Worm (Caenorhabditis elegans) whole organism, young adult: ENCODE results near the gene grl-3.

Experiments
- B0035.1 ChIP-seq: sonication (generic microtip); optimal IDR thresholded peaks from 2 replicates; lab custom pipeline; 2016; ENCODE audit warnings: missing genetic modification characterization, mild to moderate bottlenecking, missing compliant biosample characterization, missing genotype, missing genetic modification reagents
- B0336.3 ChIP-seq: fragments of 200-800 bp; sonication (Bioruptor generic); IDR thresholded peaks from 2 replicates; pipeline ENCODE4 v1.3.6; 2022; ENCODE audit warnings: missing genetic modification characterization, missing compliant biosample characterization
- F10E7.11 ChIP-seq: sonication (generic microtip); optimal IDR thresholded peaks from 2 replicates; lab custom pipeline; 2017; ENCODE audit warnings: mild to moderate bottlenecking, missing genetic modification characterization, moderate library complexity, missing compliant biosample characterization
- T07F8.4 ChIP-seq: sonication (generic microtip); optimal IDR thresholded peaks from 2 replicates; lab custom pipeline; 2016; ENCODE audit warnings: mild to moderate bottlenecking, missing genetic modification characterization, moderate library complexity, missing compliant biosample characterization
- T26A5.8 ChIP-seq: sonication (generic microtip); optimal IDR thresholded peaks from 2 replicates; lab custom pipeline; 2016; ENCODE audit warnings: missing genetic modification characterization, missing compliant biosample characterization
- akir-1 ChIP-seq: fragments of 200-800 bp; sonication (Bioruptor generic); optimal IDR thresholded peaks from 2 replicates; lab custom pipeline; 2018; ENCODE audit warnings: mild to moderate bottlenecking, missing genetic modification characterization, moderate library complexity, missing compliant biosample characterization
- aptf-2 ChIP-seq: fragments of 200-800 bp; sonication (Bioruptor generic); conservative IDR thresholded peaks from 2 replicates; pipeline ENCODE4 v1.3.6; 2022; ENCODE audit warnings: missing genetic modification reagents, missing genetic modification characterization, missing compliant biosample characterization
- aptf-3 ChIP-seq: fragments of 200-800 bp; sonication (Bioruptor generic); IDR thresholded peaks from 2 replicates; pipeline ENCODE4 v1.3.6; 2022; ENCODE audit warnings: missing genetic modification characterization, missing compliant biosample characterization
- bed-2 ChIP-seq: fragments of 200-800 bp; sonication (Bioruptor generic); IDR thresholded peaks from 2 replicates; pipeline ENCODE4 v1.3.6; 2022; ENCODE audit warnings: missing genetic modification reagents, missing genetic modification characterization, missing compliant biosample characterization
- ceh-100 ChIP-seq: fragments of 200-800 bp; sonication (Bioruptor generic); IDR thresholded peaks from 2 replicates; pipeline ENCODE4 v1.3.6; 2022; ENCODE audit warnings: missing genetic modification reagents, missing genetic modification characterization, missing compliant biosample characterization
- ceh-91 ChIP-seq: fragments of 200-800 bp; sonication (Bioruptor generic); IDR thresholded peaks from 2 replicates; pipeline ENCODE4 v1.3.6; 2022; ENCODE audit warnings: missing genetic modification reagents, missing genetic modification characterization, missing compliant biosample characterization
- dpl-1 ChIP-seq: fragments of 150-350 bp; optimal IDR thresholded peaks from 2 replicates; lab custom pipeline; 2014; ENCODE audit warnings: missing biosample characterization, missing genetic modification reagents, missing genetic modification characterization
- efl-1 ChIP-seq: fragments of 150-350 bp; optimal IDR thresholded peaks from 2 replicates; lab custom pipeline; 2014; ENCODE audit warnings: missing biosample characterization, missing genetic modification reagents, missing genetic modification characterization
- hlh-12 ChIP-seq: sonication (generic microtip); optimal IDR thresholded peaks from 2 replicates; lab custom pipeline; 2016; ENCODE audit warnings: missing genetic modification characterization, missing compliant biosample characterization
- hmg-20 ChIP-seq: fragments of 200-800 bp; sonication (Bioruptor generic); IDR thresholded peaks from 2 replicates; pipeline ENCODE4 v1.3.6; 2022; ENCODE audit warnings: missing genetic modification reagents, missing genetic modification characterization, missing compliant biosample characterization
- hrde-1 ChIP-seq: sonication (generic microtip); optimal IDR thresholded peaks from 2 replicates; lab custom pipeline; 2016; ENCODE audit warnings: missing genetic modification characterization, mild to moderate bottlenecking, missing compliant biosample characterization, moderate library complexity, missing genotype, missing genetic modification reagents, borderline replicate concordance
- hsf-1 ChIP-seq: fragments of 200-800 bp; sonication (Bioruptor generic); IDR thresholded peaks from 2 replicates; pipeline ENCODE4 v1.3.6; 2022; ENCODE audit warnings: missing genetic modification reagents, missing genetic modification characterization, missing compliant biosample characterization
- let-607 ChIP-seq, 2 experiments: fragments of 200-800 bp in 1 of 2; sonication (Bioruptor generic) in 1 of 2; sonication (generic microtip) in 1 of 2; optimal IDR thresholded peaks; 2 replicates each; lab custom pipeline; 2016 to 2018; ENCODE audit warnings: mild to moderate bottlenecking in 2 of 2, missing compliant biosample characterization in 2 of 2, missing genetic modification characterization in 2 of 2, moderate library complexity in 2 of 2, missing genotype in 1 of 2
- lin-35 ChIP-seq, 3 experiments: fragments of 150-350 bp in 2 of 3; sonication (generic microtip) in 1 of 3; optimal IDR thresholded peaks; 2 replicates each; lab custom pipeline; 2014 to 2018; ENCODE audit warnings: missing biosample characterization in 3 of 3, missing genetic modification characterization in 3 of 3, missing genetic modification reagents in 3 of 3
- lsy-27 ChIP-seq: sonication (generic microtip); optimal IDR thresholded peaks from 2 replicates; lab custom pipeline; 2017; ENCODE audit warnings: missing genetic modification characterization, mild to moderate bottlenecking, missing compliant biosample characterization, antibody characterized with exemption, missing genotype, borderline replicate concordance; ENCODE audit not compliant: insufficient read depth
- madf-6 ChIP-seq: fragments of 200-800 bp; sonication (Bioruptor generic); IDR thresholded peaks from 2 replicates; pipeline ENCODE4 v1.3.6; 2022; ENCODE audit warnings: missing genetic modification reagents, missing genetic modification characterization, missing compliant biosample characterization
- mxl-1 ChIP-seq: sonication (generic microtip); optimal IDR thresholded peaks from 2 replicates; lab custom pipeline; 2016; ENCODE audit warnings: missing genetic modification characterization, missing compliant biosample characterization
- nhr-120 ChIP-seq: fragments of 200-800 bp; sonication (Bioruptor generic); IDR thresholded peaks from 2 replicates; pipeline ENCODE4 v1.3.6; 2022; ENCODE audit warnings: missing genetic modification characterization, missing compliant biosample characterization
- pha-4 ChIP-seq: fragments of 150-350 bp; sonication (generic microtip); optimal IDR thresholded peaks from 2 replicates; lab custom pipeline; 2014; ENCODE audit warnings: missing biosample characterization, missing genetic modification reagents, missing genetic modification characterization
- rpc-1 ChIP-seq, 2 experiments: fragments of 150-350 bp in 1 of 2; sonication (generic microtip) in 1 of 2; optimal IDR thresholded peaks; 2 replicates each; lab custom pipeline; 2014 to 2018; ENCODE audit warnings: missing biosample characterization in 1 of 2, missing genetic modification characterization in 1 of 2, missing genetic modification reagents in 1 of 2, missing genotype in 1 of 2
- sdz-38 ChIP-seq: sonication (generic microtip); optimal IDR thresholded peaks from 2 replicates; lab custom pipeline; 2016; ENCODE audit warnings: missing genotype, missing genetic modification characterization, missing compliant biosample characterization
- sea-2 ChIP-seq: fragments of 200-800 bp; sonication (Bioruptor generic); IDR thresholded peaks from 2 replicates; pipeline ENCODE4 v1.3.6; 2022; ENCODE audit warnings: missing genetic modification characterization, missing compliant biosample characterization
- snpc-3.4 ChIP-seq: sonication (generic microtip); optimal IDR thresholded peaks from 2 replicates; lab custom pipeline; 2017; ENCODE audit warnings: missing genetic modification characterization, mild to moderate bottlenecking, missing compliant biosample characterization, antibody characterized with exemption, moderate library complexity, missing genotype, missing genetic modification reagents
- snpc-4 ChIP-seq, 5 experiments: fragments of 150-350 bp in 1 of 5; sonication (generic microtip) in 4 of 5; optimal IDR thresholded peaks; 2 replicates each; lab custom pipeline; 2014 to 2018; ENCODE audit warnings: missing genetic modification characterization in 5 of 5, missing biosample characterization in 3 of 5, antibody characterized with exemption in 2 of 5, mild to moderate bottlenecking in 2 of 5, missing compliant biosample characterization in 2 of 5, missing genotype in 2 of 5, moderate library complexity in 2 of 5, missing genetic modification reagents in 1 of 5
- somi-1 ChIP-seq: fragments of 200-800 bp; sonication (Bioruptor generic); optimal IDR thresholded peaks from 2 replicates; lab custom pipeline; 2018; ENCODE audit warnings: mild to moderate bottlenecking, missing genetic modification characterization, missing compliant biosample characterization
- sptf-2 ChIP-seq: fragments of 200-800 bp; sonication (Bioruptor generic); optimal IDR thresholded peaks from 2 replicates; lab custom pipeline; 2018; ENCODE audit warnings: mild to moderate bottlenecking, missing genetic modification characterization, missing compliant biosample characterization
- tbx-9 ChIP-seq: sonication (generic microtip); optimal IDR thresholded peaks from 2 replicates; lab custom pipeline; 2016; ENCODE audit warnings: borderline replicate concordance, missing genetic modification characterization, inconsistent platforms, missing compliant biosample characterization
- tlf-1 ChIP-seq: fragments of 200-800 bp; sonication (Bioruptor generic); optimal IDR thresholded peaks from 2 replicates; lab custom pipeline; 2018; ENCODE audit warnings: mild to moderate bottlenecking, missing genetic modification characterization, missing compliant biosample characterization

The grl-3 gene

ce11 chrV:11430823-11431222 lies 19.5 kb downstream of the grl-3 start:
- TF ChIP-seq mxl-1 (tag; lab: Kevin White, UChicago) (no peak), T26A5.8 (tag; lab: Kevin White, UChicago) (no peak), bed-2 (GFP tag; lab: Robert Waterston, UW) (no peak), dpl-1 (GFP tag; lab: Kevin White, UChicago) (no peak), snpc-4 (GFP tag; optimal IDR thresholded peaks at IDR 0.05; lab: Kevin White, UChicago) (no peak), snpc-4 (tag; optimal IDR thresholded peaks at IDR 0.05; lab: Kevin White, UChicago) (no peak), madf-6 (GFP tag; lab: Robert Waterston, UW) (no peak), somi-1 (GFP tag; lab: Kevin White, UChicago) (no peak), B0336.3 (GFP tag; lab: Robert Waterston, UW) (no peak), F10E7.11 (tag; lab: Kevin White, UChicago) (no peak)

- TF ChIP-seq hrde-1 (tag; lab: Kevin White, UChicago) = no peak
- no peak for TF ChIP-seq dpl-1 (GFP tag; lab: Kevin White, UChicago)
- TF ChIP-seq T07F8.4 (tag; lab: Kevin White, UChicago) = no peak
- no peak for TF ChIP-seq lin-35 (GFP tag; optimal IDR thresholded peaks at IDR 0.05; lab: Kevin White, UChicago)
- no peak for TF ChIP-seq snpc-4 (GFP tag; optimal IDR thresholded peaks at IDR 0.05; lab: Kevin White, UChicago)
- TF ChIP-seq snpc-4 (tag; optimal IDR thresholded peaks at IDR 0.05; lab: Kevin White, UChicago) = no peak
- TF ChIP-seq ceh-100 (GFP tag; lab: Robert Waterston, UW) = no peak
- TF ChIP-seq sptf-2 (GFP tag; lab: Kevin White, UChicago) = no peak
- TF ChIP-seq sea-2 = no peak
- no peak for TF ChIP-seq efl-1 (GFP tag; lab: Kevin White, UChicago)
- TF ChIP-seq snpc-3.4 (tag; lab: Kevin White, UChicago) = no peak
- TF ChIP-seq rpc-1 (optimal IDR thresholded peaks at IDR 0.05; lab: Kevin White, UChicago) = no peak
- TF ChIP-seq rpc-1 (tag; optimal IDR thresholded peaks at IDR 0.05; lab: Kevin White, UChicago) = no peak
- TF ChIP-seq ceh-91 (GFP tag; lab: Robert Waterston, UW) = no peak
- TF ChIP-seq hlh-12 (tag; lab: Kevin White, UChicago) = no peak
- no peak for TF ChIP-seq hsf-1 (GFP tag; lab: Robert Waterston, UW)
- no peak for TF ChIP-seq tlf-1 (GFP tag; lab: Kevin White, UChicago)
- TF ChIP-seq nhr-120 (GFP tag; lab: Robert Waterston, UW) = no peak
- TF ChIP-seq akir-1 (GFP tag; lab: Kevin White, UChicago) = no peak
- TF ChIP-seq pha-4 (tag; lab: Kevin White, UChicago) = no peak
- no peak for TF ChIP-seq sdz-38 (tag; lab: Kevin White, UChicago)
- TF ChIP-seq aptf-3 (GFP tag; lab: Robert Waterston, UW) = no peak
Measured at ce11 chrV:11435242-11435641, 23.9 kb downstream of the grl-3 start.

ce11 chrV:11436407-11436806 lies 25.1 kb downstream of the grl-3 start:
- TF ChIP-seq let-607 (tag; optimal IDR thresholded peaks at IDR 0.05; lab: Kevin White, UChicago) (no peak), hmg-20 (GFP tag; lab: Robert Waterston, UW) (no peak), B0035.1 (tag; lab: Kevin White, UChicago) (no peak), lsy-27 (tag; lab: Kevin White, UChicago) (no peak), tbx-9 (no peak), aptf-2 (GFP tag; lab: Robert Waterston, UW) (no peak)
